Fruit fly (Drosophila melanogaster): ENCODE measurements around the gene Cortactin.

The Cortactin gene

dm6 chr3R:21066469-21067284, 2.4 kb upstream of the Cortactin start:
- TF ChIP-seq CTCF (optimal IDR thresholded peaks at IDR 0.05), result no peak
- TF ChIP-seq CG8478 (optimal IDR thresholded peaks at IDR 0.05), result no peak

DNA sequence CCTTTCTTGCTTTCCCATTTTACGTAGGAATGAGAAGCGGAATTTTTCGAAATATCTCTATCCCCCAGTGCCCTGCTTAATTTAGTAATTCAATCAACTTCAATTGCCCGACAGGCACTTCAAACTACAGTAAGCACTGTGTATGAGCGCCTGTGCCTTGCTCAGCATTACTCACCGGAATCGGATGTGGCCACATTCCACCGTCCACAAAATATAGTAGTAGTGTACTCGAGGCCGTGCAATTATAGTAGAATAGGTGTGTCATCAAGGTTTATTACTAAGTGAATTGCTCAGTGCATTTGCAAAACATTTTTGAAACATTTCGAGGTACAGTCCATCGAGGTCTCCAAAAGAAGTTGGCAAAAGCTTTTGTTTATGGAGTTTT, 1.4 kb upstream of the Cortactin start:
- TF ChIP-seq CG8478 (optimal IDR thresholded peaks at IDR 0.05) (no peak), CTCF (optimal IDR thresholded peaks at IDR 0.05) (no peak)

- TF ChIP-seq CG8478 (optimal IDR thresholded peaks at IDR 0.05), result no peak
- peak in 1 of 2 experiments; percentile 22 for TF ChIP-seq CTCF (optimal IDR thresholded peaks at IDR 0.05)
Observed at dm6 chr3R:21065010-21065695, 882 bp upstream of the Cortactin start, which contains the start of gene AnxB9. Gene AnxB9, plus strand, starts transcription at chr3R:21065241.

dm6 chr3R:21063433-21063832, 838 bp downstream of the Cortactin start:
- TF ChIP-seq CTCF (optimal IDR thresholded peaks at IDR 0.05) (no peak), CG8478 (optimal IDR thresholded peaks at IDR 0.05) (no peak)

- TF ChIP-seq CTCF (optimal IDR thresholded peaks at IDR 0.05) (peak; percentile 5 to 35), CG8478 (optimal IDR thresholded peaks at IDR 0.05) (no peak)
Observed at dm6 chr3R:21060430-21061245, 3.6 kb downstream of the Cortactin start, which contains the start of gene Mvl. Gene Mvl, minus strand, starts transcription at chr3R:21060800.

DNA sequence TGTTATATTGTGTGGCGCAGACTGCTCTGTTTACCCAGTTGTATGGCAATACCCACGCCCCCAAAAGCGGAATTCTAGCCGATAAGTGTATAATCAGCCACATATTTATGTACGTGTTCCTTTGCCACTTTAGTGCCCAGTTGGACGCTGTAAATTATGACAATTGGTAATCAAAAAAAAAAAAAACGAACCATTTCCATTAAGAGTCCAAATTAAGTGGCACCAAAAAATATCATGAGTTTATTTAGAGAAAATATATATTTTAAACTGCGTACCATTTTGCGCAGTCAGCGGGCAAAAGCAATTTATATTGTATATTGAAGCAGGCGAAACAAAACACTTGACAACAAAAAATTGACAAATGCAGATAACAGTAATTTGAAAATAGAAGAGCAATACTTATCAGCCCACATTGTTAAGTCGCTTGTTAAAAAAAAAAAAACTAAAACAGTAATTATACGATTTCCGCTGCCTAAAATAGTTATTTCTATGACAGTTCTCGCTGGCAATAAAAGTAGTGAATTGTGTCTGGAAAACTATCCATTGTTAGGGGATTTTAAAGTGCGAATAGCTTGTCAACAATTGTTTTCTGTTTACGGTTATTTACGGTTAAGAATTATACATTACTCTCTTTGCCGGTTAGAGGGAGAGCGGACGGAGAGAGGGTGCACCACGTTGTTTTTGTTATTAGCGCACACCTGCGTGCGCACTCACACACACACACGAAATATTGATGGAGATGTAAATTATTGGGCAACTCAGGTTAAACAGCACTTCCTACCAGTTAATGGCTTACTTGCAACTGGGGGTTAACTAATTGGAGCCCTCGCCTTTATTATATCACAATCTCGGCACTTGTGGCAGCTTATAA, 4.5 kb downstream of the Cortactin start:
- TF ChIP-seq CG8478 (optimal IDR thresholded peaks at IDR 0.05) (no peak), CTCF (optimal IDR thresholded peaks at IDR 0.05) (no peak)

- TF ChIP-seq CTCF (optimal IDR thresholded peaks at IDR 0.05) (no peak), CG8478 (optimal IDR thresholded peaks at IDR 0.05) (no peak)
Observed at dm6 chr3R:21057519-21057918, 6.8 kb downstream of the Cortactin start.

- TF ChIP-seq CTCF (optimal IDR thresholded peaks at IDR 0.05) (no peak), CG8478 (optimal IDR thresholded peaks at IDR 0.05) (no peak)
Observed at dm6 chr3R:21050875-21051274, 13.4 kb downstream of the Cortactin start, which contains the start of gene Jhbp15. Gene Jhbp15, minus strand, starts transcription at chr3R:21050975.

DNA sequence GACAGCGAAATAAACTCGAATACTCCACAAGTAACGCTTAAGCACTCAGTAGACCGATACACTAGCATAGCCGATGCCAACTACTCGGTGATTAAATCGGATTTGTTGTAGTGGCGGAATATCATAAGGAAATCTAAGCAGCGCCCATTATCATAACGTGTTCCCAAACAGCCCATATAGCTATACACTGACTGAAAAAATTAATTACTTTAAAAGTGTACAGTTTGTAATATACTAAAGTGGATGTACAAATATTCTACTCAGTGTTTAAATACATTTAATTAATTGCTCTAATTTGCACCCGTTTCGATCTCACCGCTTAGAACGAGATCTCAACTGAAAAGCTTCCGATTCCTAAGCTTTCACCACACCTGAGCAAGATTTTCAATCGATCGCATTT, 15.5 kb downstream of the Cortactin start, which contains the start of gene CG7079:
TSS of gene CG7079 (minus strand) at position 101 of the 400 bp plus-strand sequence.
- TF ChIP-seq CTCF (optimal IDR thresholded peaks at IDR 0.05) (no peak), CG8478 (optimal IDR thresholded peaks at IDR 0.05) (no peak)

DNA sequence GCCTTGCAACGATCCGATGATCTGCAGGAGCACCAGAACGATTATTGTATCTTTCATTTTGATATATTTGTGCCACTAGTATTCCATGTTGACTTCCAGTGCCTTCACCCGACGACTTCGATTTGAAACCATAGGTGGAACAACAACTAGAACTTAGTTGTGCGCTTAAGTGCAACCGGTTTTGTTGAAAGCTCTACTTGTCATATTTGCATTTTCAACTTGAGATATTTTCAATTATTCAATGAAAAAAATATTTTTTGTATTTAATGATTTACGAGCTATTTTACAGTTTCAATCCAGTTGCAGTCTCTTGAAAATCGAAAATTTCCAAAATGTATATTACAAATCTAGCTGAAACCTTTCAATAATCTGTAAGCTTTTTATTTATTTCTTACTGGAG, 17.3 kb downstream of the Cortactin start, which contains the start of gene CG31207:
TSS of gene CG31207 (minus strand) at position 101 of the 400 bp plus-strand sequence.
- no peak for TF ChIP-seq CG8478 (optimal IDR thresholded peaks at IDR 0.05)
- TF ChIP-seq CTCF (optimal IDR thresholded peaks at IDR 0.05), result no peak

dm6 chr3R:21045742-21046141, 18.5 kb downstream of the Cortactin start, which contains the start of gene CG31189:
Gene CG31189, minus strand, starts transcription at chr3R:21045842.
- no peak for TF ChIP-seq CTCF (optimal IDR thresholded peaks at IDR 0.05)

DNA sequence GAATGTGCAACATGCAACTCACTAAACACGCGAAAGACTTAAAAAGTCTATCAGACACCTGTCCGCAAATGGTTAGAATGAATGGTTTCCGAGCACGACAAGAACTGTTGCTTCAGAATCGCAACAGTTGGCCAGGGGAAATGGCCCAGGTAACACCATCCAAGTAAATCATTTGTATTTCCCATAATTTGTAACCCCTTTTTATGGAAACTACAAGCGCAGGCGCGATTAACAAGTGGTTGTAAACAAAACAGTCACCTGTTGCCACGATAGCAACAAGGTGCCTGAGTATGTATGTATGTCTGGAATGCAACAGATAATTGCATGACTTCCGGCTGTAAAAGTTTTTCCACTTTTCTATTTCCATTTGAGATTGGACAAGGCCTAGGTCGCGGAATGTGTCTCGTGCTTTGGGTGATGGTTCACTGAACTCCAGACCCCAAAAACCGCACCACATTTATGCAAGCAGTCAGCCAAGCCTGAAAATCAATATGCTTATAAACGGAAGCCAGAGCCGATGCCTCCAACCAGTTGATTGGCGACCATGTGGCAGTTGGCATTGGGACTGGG, 20.6 kb downstream of the Cortactin start, which contains the start of gene CG12278:
TSS of gene CG12278 (plus strand) at position 520 of the 570 bp plus-strand sequence.
- TF ChIP-seq CG8478 (optimal IDR thresholded peaks at IDR 0.05), result no peak
- no peak for TF ChIP-seq CTCF (optimal IDR thresholded peaks at IDR 0.05)

dm6 chr3R:21042399-21042798, 21.9 kb downstream of the Cortactin start, which contains the start of gene Dhc93AB:
Gene Dhc93AB, minus strand, starts transcription at chr3R:21042499.
- no peak for TF ChIP-seq CTCF (optimal IDR thresholded peaks at IDR 0.05)
- no peak for TF ChIP-seq CG8478 (optimal IDR thresholded peaks at IDR 0.05)

All from S2 (cell line).